Worm (Caenorhabditis elegans) whole organism, L1 larva: Measurements from ENCODE around the gene C30B5.2.

Experiments
- F16B12.6 ChIP-seq: fragments of 150-350 bp; optimal IDR thresholded peaks from 2 replicates; lab custom pipeline; 2014; ENCODE audit warnings: missing biosample characterization, missing genetic modification characterization
- Y116A8C.19 ChIP-seq: sonication (generic microtip); optimal IDR thresholded peaks from 2 replicates; lab custom pipeline; 2016; ENCODE audit warnings: missing compliant biosample characterization, missing genetic modification characterization, borderline replicate concordance
- aha-1 ChIP-seq: fragments of 150-350 bp; optimal IDR thresholded peaks from 2 replicates; lab custom pipeline; 2014; ENCODE audit warnings: missing biosample characterization, missing genetic modification characterization
- ama-1 ChIP-seq: fragments of 150-350 bp; optimal IDR thresholded peaks from 2 replicates; lab custom pipeline; 2014
- blmp-1 ChIP-seq: fragments of 150-350 bp; optimal IDR thresholded peaks from 2 replicates; lab custom pipeline; 2014; ENCODE audit warnings: missing biosample characterization, missing genetic modification characterization
- ceh-63 ChIP-seq: fragments of 200-800 bp; sonication (Bioruptor generic); optimal IDR thresholded peaks from 2 replicates; lab custom pipeline; 2018; ENCODE audit warnings: mild to moderate bottlenecking, missing genetic modification characterization, missing compliant biosample characterization
- ceh-8 ChIP-seq: fragments of 200-800 bp; sonication (Bioruptor generic); optimal IDR thresholded peaks from 2 replicates; lab custom pipeline; 2018; ENCODE audit warnings: mild to moderate bottlenecking, missing genetic modification characterization, moderate library complexity, missing compliant biosample characterization
- ceh-82 ChIP-seq, 3 experiments: fragments of 150-350 bp in 1 of 3; sonication (generic microtip) in 2 of 3; optimal IDR thresholded peaks; 2 replicates each; lab custom pipeline; 2014 to 2017; ENCODE audit warnings: missing biosample characterization in 3 of 3, missing genetic modification characterization in 3 of 3
- ceh-88 ChIP-seq: fragments of 200-800 bp; sonication (Bioruptor generic); IDR thresholded peaks from 2 replicates; pipeline ENCODE4 v1.3.6; 2022; ENCODE audit warnings: missing genetic modification characterization, missing compliant biosample characterization
- ceh-90 ChIP-seq: sonication (generic microtip); optimal IDR thresholded peaks from 2 replicates; lab custom pipeline; 2016; ENCODE audit warnings: missing genetic modification characterization, missing compliant biosample characterization
- ces-1 ChIP-seq: fragments of 150-350 bp; optimal IDR thresholded peaks from 2 replicates; lab custom pipeline; 2014; ENCODE audit warnings: missing biosample characterization, missing genetic modification reagents, missing genetic modification characterization
- efl-1 ChIP-seq, 4 experiments: fragments of 150-350 bp; optimal IDR thresholded peaks in 3 of 4; peaks in 1 of 4; 1 replicate in 1 of 4; 2 replicates in 3 of 4; lab custom pipeline; 2014; ENCODE audit warnings: missing biosample characterization in 2 of 4, missing genetic modification characterization in 2 of 4, missing genetic modification reagents in 2 of 4
- efl-3 ChIP-seq: fragments of 200-800 bp; sonication (Bioruptor generic); optimal IDR thresholded peaks from 2 replicates; lab custom pipeline; 2018; ENCODE audit warnings: mild to moderate bottlenecking, missing genetic modification characterization, missing compliant biosample characterization
- egl-27 ChIP-seq, 2 experiments: fragments of 150-350 bp in 1 of 2; sonication (generic microtip); optimal IDR thresholded peaks; 3 replicates each; lab custom pipeline; 2017 to 2018; ENCODE audit warnings: missing biosample characterization in 2 of 2, missing genetic modification characterization in 2 of 2, missing genetic modification reagents in 2 of 2
- ets-5 ChIP-seq: fragments of 200-800 bp; sonication (Bioruptor generic); IDR thresholded peaks from 2 replicates; pipeline ENCODE4 v1.3.6; 2022; ENCODE audit warnings: missing genetic modification characterization, missing compliant biosample characterization
- fkh-10 ChIP-seq: sonication (generic microtip); optimal IDR thresholded peaks from 2 replicates; lab custom pipeline; 2017; ENCODE audit warnings: missing biosample characterization, missing genetic modification reagents, missing genetic modification characterization
- fkh-4 ChIP-seq: sonication (generic microtip); optimal IDR thresholded peaks from 2 replicates; lab custom pipeline; 2016; ENCODE audit warnings: missing compliant biosample characterization, missing genetic modification characterization, borderline replicate concordance
- fos-1 ChIP-seq: fragments of 150-350 bp; optimal IDR thresholded peaks from 2 replicates; lab custom pipeline; 2014; ENCODE audit warnings: missing biosample characterization, missing genetic modification characterization
- hlh-17 ChIP-seq: fragments of 200-800 bp; sonication (Bioruptor generic); optimal IDR thresholded peaks from 2 replicates; lab custom pipeline; 2018; ENCODE audit warnings: missing genetic modification characterization, mild to moderate bottlenecking, missing compliant biosample characterization, moderate library complexity, borderline replicate concordance
- hlh-4 ChIP-seq: sonication (generic microtip); optimal IDR thresholded peaks from 2 replicates; lab custom pipeline; 2016; ENCODE audit warnings: mild to moderate bottlenecking, missing genetic modification characterization, missing compliant biosample characterization
- hpl-2 ChIP-seq: fragments of 150-350 bp; optimal IDR thresholded peaks from 2 replicates; lab custom pipeline; 2014; ENCODE audit warnings: missing biosample characterization, missing genetic modification reagents, missing genetic modification characterization
- irx-1 ChIP-seq: sonication (generic microtip); optimal IDR thresholded peaks from 2 replicates; lab custom pipeline; 2016; ENCODE audit warnings: missing genetic modification characterization, missing compliant biosample characterization
- isw-1 ChIP-seq: fragments of 200-800 bp; sonication (Bioruptor generic); IDR thresholded peaks from 2 replicates; pipeline ENCODE4 v1.3.6; 2022; ENCODE audit warnings: missing genetic modification characterization, missing compliant biosample characterization
- lin-13 ChIP-seq: fragments of 150-350 bp; optimal IDR thresholded peaks from 2 replicates; lab custom pipeline; 2014; ENCODE audit warnings: missing biosample characterization, missing genetic modification reagents, missing genetic modification characterization
- lin-14 ChIP-seq: fragments of 200-800 bp; sonication (Bioruptor generic); optimal IDR thresholded peaks from 2 replicates; lab custom pipeline; 2018; ENCODE audit warnings: mild to moderate bottlenecking, missing genetic modification characterization, moderate library complexity, missing compliant biosample characterization
- lin-15B ChIP-seq: fragments of 150-350 bp; sonication (generic microtip); optimal IDR thresholded peaks from 3 replicates; lab custom pipeline; 2014; ENCODE audit warnings: missing biosample characterization, missing genetic modification characterization
- lin-35 ChIP-seq, 2 experiments: fragments of 150-350 bp; optimal IDR thresholded peaks; 2 replicates each; lab custom pipeline; 2014; ENCODE audit warnings: missing biosample characterization in 2 of 2, missing genetic modification characterization in 2 of 2, missing genetic modification reagents in 2 of 2
- lin-39 ChIP-seq: fragments of 150-350 bp; optimal IDR thresholded peaks from 2 replicates; lab custom pipeline; 2014; ENCODE audit warnings: missing biosample characterization, missing genetic modification reagents, missing genetic modification characterization
- lir-3 ChIP-seq: sonication (generic microtip); optimal IDR thresholded peaks from 2 replicates; lab custom pipeline; 2016; ENCODE audit warnings: mild to moderate bottlenecking, missing genetic modification characterization, moderate library complexity, missing compliant biosample characterization; ENCODE audit not compliant: poor library complexity
- mdl-1 ChIP-seq, 2 experiments: fragments of 150-350 bp; optimal IDR thresholded peaks; 2 replicates each; lab custom pipeline; 2014 to 2017; ENCODE audit warnings: missing biosample characterization in 2 of 2, missing genetic modification characterization in 2 of 2, inconsistent platforms in 1 of 2
- mef-2 ChIP-seq: fragments of 150-350 bp; optimal IDR thresholded peaks from 2 replicates; lab custom pipeline; 2014; ENCODE audit warnings: missing biosample characterization, missing genetic modification characterization
- nhr-11 ChIP-seq: fragments of 150-350 bp; optimal IDR thresholded peaks from 2 replicates; lab custom pipeline; 2014; ENCODE audit warnings: missing biosample characterization, missing genetic modification characterization
- nhr-12 ChIP-seq: sonication (generic microtip); optimal IDR thresholded peaks from 2 replicates; lab custom pipeline; 2017; ENCODE audit warnings: missing biosample characterization, missing genetic modification characterization
- nhr-20 ChIP-seq: sonication (generic microtip); optimal IDR thresholded peaks from 2 replicates; lab custom pipeline; 2016; ENCODE audit warnings: mild to moderate bottlenecking, missing genetic modification characterization, missing compliant biosample characterization
- nhr-237 ChIP-seq: fragments of 150-350 bp; optimal IDR thresholded peaks from 2 replicates; lab custom pipeline; 2014; ENCODE audit warnings: missing biosample characterization, missing genetic modification characterization
- nhr-28 ChIP-seq: fragments of 150-350 bp; optimal IDR thresholded peaks from 2 replicates; lab custom pipeline; 2014; ENCODE audit warnings: missing biosample characterization, missing genetic modification characterization
- nhr-47 ChIP-seq: sonication (generic microtip); optimal IDR thresholded peaks from 2 replicates; lab custom pipeline; 2016; ENCODE audit warnings: mild to moderate bottlenecking, missing genetic modification characterization, moderate library complexity, missing compliant biosample characterization
- nhr-71 ChIP-seq: sonication (generic microtip); optimal IDR thresholded peaks from 2 replicates; lab custom pipeline; 2016; ENCODE audit warnings: mild to moderate bottlenecking, missing genetic modification characterization, moderate library complexity, missing compliant biosample characterization
- nhr-84 ChIP-seq: sonication (generic microtip); optimal IDR thresholded peaks from 2 replicates; lab custom pipeline; 2017; ENCODE audit warnings: missing biosample characterization, missing genetic modification characterization
- pqm-1 ChIP-seq: sonication (generic microtip); optimal IDR thresholded peaks from 3 replicates; lab custom pipeline; 2017; ENCODE audit warnings: missing biosample characterization, missing genetic modification characterization
- skn-1 ChIP-seq: fragments of 150-350 bp; optimal IDR thresholded peaks from 2 replicates; lab custom pipeline; 2014; ENCODE audit warnings: missing biosample characterization, missing genetic modification characterization
- sup-37 ChIP-seq: fragments of 200-800 bp; sonication (Bioruptor generic); optimal IDR thresholded peaks from 2 replicates; lab custom pipeline; 2018; ENCODE audit warnings: mild to moderate bottlenecking, missing genetic modification characterization, missing compliant biosample characterization
- swsn-7 ChIP-seq: sonication (generic microtip); optimal IDR thresholded peaks from 2 replicates; lab custom pipeline; 2016; ENCODE audit warnings: missing genetic modification characterization, missing compliant biosample characterization
- unc-86 ChIP-seq: sonication (generic microtip); optimal IDR thresholded peaks from 2 replicates; lab custom pipeline; 2016; ENCODE audit warnings: missing genetic modification characterization, missing compliant biosample characterization
- unc-98 ChIP-seq: fragments of 200-800 bp; sonication (Bioruptor generic); IDR thresholded peaks from 2 replicates; pipeline ENCODE4 v1.3.6; 2022; ENCODE audit warnings: missing genetic modification characterization, missing compliant biosample characterization
- vab-15 ChIP-seq: sonication (generic microtip); optimal IDR thresholded peaks from 2 replicates; lab custom pipeline; 2017; ENCODE audit warnings: missing genotype, mild to moderate bottlenecking, missing genetic modification characterization, missing compliant biosample characterization
- zag-1 ChIP-seq: fragments of 150-350 bp; optimal IDR thresholded peaks from 2 replicates; lab custom pipeline; 2014; ENCODE audit warnings: missing biosample characterization, missing genetic modification characterization
- zip-4 ChIP-seq: fragments of 200-800 bp; sonication (Bioruptor generic); optimal IDR thresholded peaks from 2 replicates; lab custom pipeline; 2018; ENCODE audit warnings: mild to moderate bottlenecking, missing genetic modification characterization, moderate library complexity, missing compliant biosample characterization
- ztf-4 ChIP-seq: fragments of 150-350 bp; optimal IDR thresholded peaks from 2 replicates; lab custom pipeline; 2014; ENCODE audit warnings: missing biosample characterization, missing genetic modification characterization

C30B5.2 gene

ce11 chrII:6148369-6148768 is 48.6 kb upstream of the C30B5.2 start:
- TF ChIP-seq nhr-71 (tag; lab: Kevin White, UChicago) (peak; percentile 23), isw-1 (GFP tag; lab: Robert Waterston, UW) (no peak), ces-1 (peak; percentile 61), lin-13 (no peak), lin-14 (GFP tag; lab: Kevin White, UChicago) (peak; percentile 81), ceh-8 (no peak), skn-1 (tag; lab: Kevin White, UChicago) (no peak), sup-37 (GFP tag; lab: Kevin White, UChicago) (no peak), ceh-88 (GFP tag; lab: Robert Waterston, UW) (no peak), mef-2 (tag; lab: Kevin White, UChicago) (no peak), ama-1 (lab: Kevin White, UChicago) (no peak), mdl-1 (tag; optimal IDR thresholded peaks at IDR 0.05; lab: Kevin White, UChicago) (no peak), zag-1 (tag; lab: Kevin White, UChicago) (no peak), ets-5 (GFP tag; lab: Robert Waterston, UW) (no peak), nhr-12 (tag; lab: Kevin White, UChicago) (no peak), hpl-2 (no peak), ceh-63 (GFP tag; lab: Kevin White, UChicago) (no peak), zip-4 (GFP tag; lab: Kevin White, UChicago) (no peak), swsn-7 (no peak), blmp-1 (tag; lab: Kevin White, UChicago) (no peak), efl-3 (GFP tag; lab: Kevin White, UChicago) (no peak), F16B12.6 (no peak), Y116A8C.19 (no peak), hlh-17 (no peak), nhr-84 (tag; lab: Kevin White, UChicago) (no peak), lin-39 (tag; lab: Kevin White, UChicago) (no peak), ceh-82 (tag; optimal IDR thresholded peaks at IDR 0.05; lab: Kevin White, UChicago) (no peak), efl-1 (optimal IDR thresholded peaks at IDR 0.05; lab: Kevin White, UChicago) (no peak), efl-1 (GFP tag; optimal IDR thresholded peaks at IDR 0.05 in 1 of 2; lab: Kevin White, UChicago) (peak in 1 of 2 experiments; percentile 43), pqm-1 (no peak), irx-1 (tag; lab: Kevin White, UChicago) (no peak), egl-27 (tag; optimal IDR thresholded peaks at IDR 0.05; lab: Kevin White, UChicago) (no peak), lir-3 (no peak), ceh-90 (tag; lab: Kevin White, UChicago) (no peak), aha-1 (tag; lab: Kevin White, UChicago) (no peak), lin-35 (GFP tag; optimal IDR thresholded peaks at IDR 0.05; lab: Kevin White, UChicago) (no peak), lin-15B (no peak), nhr-11 (tag; lab: Kevin White, UChicago) (no peak), ztf-4 (tag; lab: Kevin White, UChicago) (no peak), fkh-10 (GFP tag; lab: Kevin White, UChicago) (peak; percentile 89), nhr-28 (tag; lab: Kevin White, UChicago) (no peak), nhr-20 (tag; lab: Kevin White, UChicago) (no peak), hlh-4 (no peak), unc-86 (tag; lab: Kevin White, UChicago) (no peak), vab-15 (no peak), nhr-237 (tag; lab: Kevin White, UChicago) (no peak), unc-98 (GFP tag; lab: Robert Waterston, UW) (no peak), fkh-4 (tag; lab: Kevin White, UChicago) (no peak), nhr-47 (tag; lab: Kevin White, UChicago) (peak; percentile 25), fos-1 (tag; lab: Kevin White, UChicago) (no peak)
- TF ChIP-seq, all 84 proteins: peak for 6
